Fruit fly (Drosophila melanogaster): Measurements from ENCODE around the gene CG42467.
A peak's percentile ranks its signal among the peaks of the same experiment; 100 is the strongest.

The CG42467 gene

DNA sequence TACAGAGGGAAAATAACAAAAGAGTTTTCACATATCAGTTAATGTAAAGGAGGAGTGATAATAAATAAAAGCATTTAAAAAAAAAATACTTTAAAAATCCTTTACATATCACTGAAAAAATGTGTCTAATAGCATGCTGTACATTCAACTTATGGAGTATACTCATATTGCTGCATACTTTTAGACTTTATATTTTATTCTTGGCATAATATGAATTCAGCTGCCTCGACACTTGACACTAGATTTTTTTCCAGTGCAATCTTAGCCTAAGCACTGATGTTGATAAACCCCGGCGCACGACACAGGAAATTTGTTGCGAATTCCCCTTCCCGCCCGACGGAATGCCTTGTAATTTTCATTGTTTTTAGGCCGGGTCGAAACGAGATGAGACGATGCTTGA is 39.4 kb downstream of the CG42467 start:
- TF ChIP-seq net (GFP tag; optimal IDR thresholded peaks at IDR 0.05) (no peak), Sox14 (GFP tag; optimal IDR thresholded peaks at IDR 0.05) (no peak), Eip78C (GFP tag) (peak; percentile 14), Hr38 (GFP tag; optimal IDR thresholded peaks at IDR 0.05) (no peak), esn (GFP tag; optimal IDR thresholded peaks at IDR 0.05) (no peak), svp (GFP tag) (no peak)

DNA sequence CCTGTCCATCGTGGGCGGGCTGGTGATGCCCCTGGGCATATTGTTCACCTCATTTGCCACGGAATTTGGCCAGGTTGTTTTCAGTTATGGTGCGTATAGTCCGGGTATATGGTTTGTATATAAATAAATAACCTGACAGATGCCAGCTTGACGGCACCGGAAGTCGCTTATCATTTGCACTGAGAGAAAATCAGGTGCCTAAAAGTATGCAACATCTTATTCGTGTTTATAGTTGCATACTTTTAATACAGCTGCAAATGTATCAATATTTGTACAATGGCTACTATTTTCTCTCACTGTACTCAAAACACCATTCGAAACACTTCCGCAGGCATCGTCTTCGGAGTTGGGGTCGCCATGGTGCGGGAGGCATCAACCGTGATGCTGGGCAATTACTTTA is 47.6 kb downstream of the CG42467 start:
- no peak for TF ChIP-seq CG11762 (GFP tag; optimal IDR thresholded peaks at IDR 0.05; ENCODE audit: insufficient read depth)
- peak; percentile 28 for TF ChIP-seq net (GFP tag; optimal IDR thresholded peaks at IDR 0.05)
- peak; percentile 33 for TF ChIP-seq CG3919 (GFP tag; optimal IDR thresholded peaks at IDR 0.05)
- TF ChIP-seq Eip75B (GFP tag; optimal IDR thresholded peaks at IDR 0.05), result no peak
- TF ChIP-seq CG9139 (GFP tag; optimal IDR thresholded peaks at IDR 0.05), result peak; percentile 25
- peak; percentile 55 for TF ChIP-seq achi (GFP tag; optimal IDR thresholded peaks at IDR 0.05)
- TF ChIP-seq svp (GFP tag), result peak; percentile 32
- peak; percentile 0 for TF ChIP-seq topi (GFP tag; optimal IDR thresholded peaks at IDR 0.05)
- peak; percentile 5 for TF ChIP-seq OdsH (GFP tag; optimal IDR thresholded peaks at IDR 0.05)
- 0 out of 3 replicates have a peak, but pooled peaks have one; percentile 50 for TF ChIP-seq CG6163 (GFP tag; IDR thresholded peaks at IDR 0.05)
- TF ChIP-seq fd59A (GFP tag; optimal IDR thresholded peaks at IDR 0.05), result no peak
- TF ChIP-seq Hr4 (GFP tag; optimal IDR thresholded peaks at IDR 0.05), result no peak
- peak; percentile 6 for TF ChIP-seq acj6 (GFP tag; optimal IDR thresholded peaks at IDR 0.05)
- TF ChIP-seq Smox (GFP tag; optimal IDR thresholded peaks at IDR 0.05), result no peak
- 0 out of 3 replicates have a peak, but pooled peaks have one; percentile 14 for TF ChIP-seq eg (GFP tag; IDR thresholded peaks at IDR 0.05)
- TF ChIP-seq CG34406 (GFP tag; optimal IDR thresholded peaks at IDR 0.05), result peak; percentile 11
- TF ChIP-seq spab (GFP tag; optimal IDR thresholded peaks at IDR 0.05), result no peak
